Fruit fly (Drosophila melanogaster): ENCODE results near the gene zfh1.

The zfh1 gene

dm6 chr3R:30808346-30809286, 42.9 kb downstream of the zfh1 start, which contains the start of gene cindr (continued):
- TF ChIP-seq Trl (optimal IDR thresholded peaks at IDR 0.05), result no peak
- peak; percentile 12 for TF ChIP-seq Trl (GFP tag; optimal IDR thresholded peaks at IDR 0.05)
- TF ChIP-seq fd3F (GFP tag; optimal IDR thresholded peaks at IDR 0.05), result no peak
- 0 out of 2 replicates have a peak, but pooled peaks have one; percentile 34 for TF ChIP-seq CG31441 (GFP tag; IDR thresholded peaks at IDR 0.05)
- TF ChIP-seq Oaz (GFP tag; IDR thresholded peaks at IDR 0.05), result no peak
- TF ChIP-seq onecut (GFP tag; IDR thresholded peaks at IDR 0.05), result peak; percentile 27; the same call in 1 of the 2 replicates
- peak; percentile 17; the same call in 1 of the 2 replicates for TF ChIP-seq hbn (GFP tag; IDR thresholded peaks at IDR 0.05; ENCODE audit: partially characterized antibody)
- TF ChIP-seq CG9817 (tag; optimal IDR thresholded peaks at IDR 0.05), result peak; percentile 55
- peak; percentile 72 for TF ChIP-seq Sry-β (GFP tag; optimal IDR thresholded peaks at IDR 0.05)
- no peak for TF ChIP-seq Asciz (GFP tag; optimal IDR thresholded peaks at IDR 0.05)
- TF ChIP-seq CG15601 (tag; optimal IDR thresholded peaks at IDR 0.05), result peak; percentile 54
- TF ChIP-seq CG30403 (GFP tag; optimal IDR thresholded peaks at IDR 0.05), result peak; percentile 46
- peak in 1 of 3 experiments; percentile 15 for TF ChIP-seq lola (GFP tag; optimal IDR thresholded peaks at IDR 0.05)
- peak; percentile 32 for TF ChIP-seq CG2202 (tag; optimal IDR thresholded peaks at IDR 0.05)
- no peak for TF ChIP-seq CG1647 (GFP tag; optimal IDR thresholded peaks at IDR 0.05)
- TF ChIP-seq Usf (GFP tag; optimal IDR thresholded peaks at IDR 0.05), result no peak
- no peak for TF ChIP-seq CkIIα-i1 (GFP tag; IDR thresholded peaks at IDR 0.05)
- TF ChIP-seq B-H2 (GFP tag; optimal IDR thresholded peaks at IDR 0.05), result peak; percentile 33
- no peak for TF ChIP-seq cato (GFP tag; optimal IDR thresholded peaks at IDR 0.05; ENCODE audit: borderline replicate concordance)
- TF ChIP-seq cwo (GFP tag; optimal IDR thresholded peaks at IDR 0.05), result no peak
- no peak for TF ChIP-seq CG5180 (GFP tag; optimal IDR thresholded peaks at IDR 0.05)
- TF ChIP-seq ssp (GFP tag; IDR thresholded peaks at IDR 0.05), result peak; percentile 81
- 0 out of 2 replicates have a peak, but pooled peaks have one; percentile 6 for TF ChIP-seq CG16779 (GFP tag; IDR thresholded peaks at IDR 0.05)
- peak; percentile 48 for TF ChIP-seq dmrt11E (tag; optimal IDR thresholded peaks at IDR 0.05)
- peak; percentile 64 for TF ChIP-seq Dad (GFP tag; optimal IDR thresholded peaks at IDR 0.05)
- peak; percentile 34 for TF ChIP-seq jumu (GFP tag; optimal IDR thresholded peaks at IDR 0.05)
- peak; percentile 60 for TF ChIP-seq gem (tag; optimal IDR thresholded peaks at IDR 0.05)
- TF ChIP-seq fru (optimal IDR thresholded peaks at IDR 0.05), result no peak
- peak; percentile 60 for TF ChIP-seq zfh2 (GFP tag; optimal IDR thresholded peaks at IDR 0.05)
- TF ChIP-seq CG1603 (tag; optimal IDR thresholded peaks at IDR 0.05), result peak; percentile 91
- peak; percentile 33 for TF ChIP-seq tin (GFP tag; optimal IDR thresholded peaks at IDR 0.05)
- peak; percentile 73 for TF ChIP-seq trem (tag; optimal IDR thresholded peaks at IDR 0.05)
- TF ChIP-seq NFAT (GFP tag; IDR thresholded peaks at IDR 0.05), result peak; percentile 71; the same call in 1 of the 2 replicates
- peak; percentile 54 for TF ChIP-seq CG17829 (tag; optimal IDR thresholded peaks at IDR 0.05)
- TF ChIP-seq ttk (GFP tag; IDR thresholded peaks at IDR 0.05), result no peak; the same call in 1 of the 2 replicates
- no peak for TF ChIP-seq sna (GFP tag; IDR thresholded peaks at IDR 0.05; ENCODE audit: partially characterized antibody)
- TF ChIP-seq CG8924 (tag; optimal IDR thresholded peaks at IDR 0.05), result peak; percentile 69
- TF ChIP-seq Drgx (GFP tag; IDR thresholded peaks at IDR 0.05), result no peak
- no peak for TF ChIP-seq exex (tag; optimal IDR thresholded peaks at IDR 0.05)
- no peak for TF ChIP-seq HmgD (GFP tag; optimal IDR thresholded peaks at IDR 0.05)
- peak; percentile 44 for TF ChIP-seq gro (GFP tag; optimal IDR thresholded peaks at IDR 0.05)
- TF ChIP-seq psq (GFP tag; optimal IDR thresholded peaks at IDR 0.05), result peak; percentile 65
- no peak for TF ChIP-seq CG1529 (GFP tag; optimal IDR thresholded peaks at IDR 0.05)
- peak; percentile 26 for TF ChIP-seq pros (GFP tag; optimal IDR thresholded peaks at IDR 0.05)
- peak; percentile 7 for TF ChIP-seq CG4854 (GFP tag; optimal IDR thresholded peaks at IDR 0.05)
- TF ChIP-seq CG14667 (GFP tag; IDR thresholded peaks at IDR 0.05), result no peak
- TF ChIP-seq Stat92E (GFP tag; optimal IDR thresholded peaks at IDR 0.05), result peak in 1 of 3 experiments; percentile 9
- peak; percentile 69 for TF ChIP-seq CG17385 (GFP tag; optimal IDR thresholded peaks at IDR 0.05)
